Worm (Caenorhabditis elegans) whole organism, L1 larva: ENCODE data around the gene C33H5.2.
A peak's percentile ranks its signal among the peaks of the same experiment; 100 is the strongest.

Source experiments
- F16B12.6 ChIP-seq: fragments of 150-350 bp; optimal IDR thresholded peaks from 2 replicates; lab custom pipeline; 2014; ENCODE audit warnings: missing biosample characterization, missing genetic modification characterization
- Y116A8C.19 ChIP-seq: sonication (generic microtip); optimal IDR thresholded peaks from 2 replicates; lab custom pipeline; 2016; ENCODE audit warnings: missing compliant biosample characterization, missing genetic modification characterization, borderline replicate concordance
- alr-1 ChIP-seq: fragments of 200-800 bp; sonication (Bioruptor generic); optimal IDR thresholded peaks from 2 replicates; lab custom pipeline; 2018; ENCODE audit warnings: borderline replicate concordance, mild to moderate bottlenecking, missing genetic modification characterization, missing compliant biosample characterization
- aly-2 ChIP-seq: fragments of 150-350 bp; optimal IDR thresholded peaks from 2 replicates; lab custom pipeline; 2014; ENCODE audit warnings: missing biosample characterization, missing genetic modification characterization
- blmp-1 ChIP-seq: fragments of 150-350 bp; optimal IDR thresholded peaks from 2 replicates; lab custom pipeline; 2014; ENCODE audit warnings: missing biosample characterization, missing genetic modification characterization
- ceh-63 ChIP-seq: fragments of 200-800 bp; sonication (Bioruptor generic); optimal IDR thresholded peaks from 2 replicates; lab custom pipeline; 2018; ENCODE audit warnings: mild to moderate bottlenecking, missing genetic modification characterization, missing compliant biosample characterization
- ceh-8 ChIP-seq: fragments of 200-800 bp; sonication (Bioruptor generic); optimal IDR thresholded peaks from 2 replicates; lab custom pipeline; 2018; ENCODE audit warnings: mild to moderate bottlenecking, missing genetic modification characterization, moderate library complexity, missing compliant biosample characterization
- ces-1 ChIP-seq: fragments of 150-350 bp; optimal IDR thresholded peaks from 2 replicates; lab custom pipeline; 2014; ENCODE audit warnings: missing biosample characterization, missing genetic modification reagents, missing genetic modification characterization
- efl-1 ChIP-seq, 4 experiments: fragments of 150-350 bp; optimal IDR thresholded peaks in 3 of 4; peaks in 1 of 4; 1 replicate in 1 of 4; 2 replicates in 3 of 4; lab custom pipeline; 2014; ENCODE audit warnings: missing biosample characterization in 2 of 4, missing genetic modification characterization in 2 of 4, missing genetic modification reagents in 2 of 4
- efl-3 ChIP-seq: fragments of 200-800 bp; sonication (Bioruptor generic); optimal IDR thresholded peaks from 2 replicates; lab custom pipeline; 2018; ENCODE audit warnings: mild to moderate bottlenecking, missing genetic modification characterization, missing compliant biosample characterization
- egl-27 ChIP-seq, 2 experiments: fragments of 150-350 bp in 1 of 2; sonication (generic microtip); optimal IDR thresholded peaks; 3 replicates each; lab custom pipeline; 2017 to 2018; ENCODE audit warnings: missing biosample characterization in 2 of 2, missing genetic modification characterization in 2 of 2, missing genetic modification reagents in 2 of 2
- elt-3 ChIP-seq, 6 experiments: fragments of 150-350 bp in 1 of 6; sonication (generic microtip); optimal IDR thresholded peaks; 2 replicates each; lab custom pipeline; 2017 to 2018; ENCODE audit warnings: missing biosample characterization in 6 of 6, missing genetic modification characterization in 6 of 6, inconsistent platforms in 1 of 6
- ets-5 ChIP-seq: fragments of 200-800 bp; sonication (Bioruptor generic); IDR thresholded peaks from 2 replicates; pipeline ENCODE4 v1.3.6; 2022; ENCODE audit warnings: missing genetic modification characterization, missing compliant biosample characterization
- fkh-4 ChIP-seq: sonication (generic microtip); optimal IDR thresholded peaks from 2 replicates; lab custom pipeline; 2016; ENCODE audit warnings: missing compliant biosample characterization, missing genetic modification characterization, borderline replicate concordance
- fos-1 ChIP-seq: fragments of 150-350 bp; optimal IDR thresholded peaks from 2 replicates; lab custom pipeline; 2014; ENCODE audit warnings: missing biosample characterization, missing genetic modification characterization
- jun-1 ChIP-seq: fragments of 150-350 bp; optimal IDR thresholded peaks from 2 replicates; lab custom pipeline; 2014; ENCODE audit warnings: missing biosample characterization, missing genetic modification reagents, missing genetic modification characterization
- lin-13 ChIP-seq: fragments of 150-350 bp; optimal IDR thresholded peaks from 2 replicates; lab custom pipeline; 2014; ENCODE audit warnings: missing biosample characterization, missing genetic modification reagents, missing genetic modification characterization
- lin-14 ChIP-seq: fragments of 200-800 bp; sonication (Bioruptor generic); optimal IDR thresholded peaks from 2 replicates; lab custom pipeline; 2018; ENCODE audit warnings: mild to moderate bottlenecking, missing genetic modification characterization, moderate library complexity, missing compliant biosample characterization
- lin-39 ChIP-seq: fragments of 150-350 bp; optimal IDR thresholded peaks from 2 replicates; lab custom pipeline; 2014; ENCODE audit warnings: missing biosample characterization, missing genetic modification reagents, missing genetic modification characterization
- lsy-2 ChIP-seq, 2 experiments: fragments of 150-350 bp; optimal IDR thresholded peaks; 2 replicates each; lab custom pipeline; 2014; ENCODE audit warnings: missing biosample characterization in 2 of 2, missing genetic modification characterization in 2 of 2
- mep-1 ChIP-seq: fragments of 150-350 bp; optimal IDR thresholded peaks from 2 replicates; lab custom pipeline; 2014; ENCODE audit warnings: missing biosample characterization, missing genetic modification characterization
- nhr-11 ChIP-seq: fragments of 150-350 bp; optimal IDR thresholded peaks from 2 replicates; lab custom pipeline; 2014; ENCODE audit warnings: missing biosample characterization, missing genetic modification characterization
- nhr-20 ChIP-seq: sonication (generic microtip); optimal IDR thresholded peaks from 2 replicates; lab custom pipeline; 2016; ENCODE audit warnings: mild to moderate bottlenecking, missing genetic modification characterization, missing compliant biosample characterization
- nhr-237 ChIP-seq: fragments of 150-350 bp; optimal IDR thresholded peaks from 2 replicates; lab custom pipeline; 2014; ENCODE audit warnings: missing biosample characterization, missing genetic modification characterization
- nhr-28 ChIP-seq: fragments of 150-350 bp; optimal IDR thresholded peaks from 2 replicates; lab custom pipeline; 2014; ENCODE audit warnings: missing biosample characterization, missing genetic modification characterization
- nhr-47 ChIP-seq: sonication (generic microtip); optimal IDR thresholded peaks from 2 replicates; lab custom pipeline; 2016; ENCODE audit warnings: mild to moderate bottlenecking, missing genetic modification characterization, moderate library complexity, missing compliant biosample characterization
- nhr-71 ChIP-seq: sonication (generic microtip); optimal IDR thresholded peaks from 2 replicates; lab custom pipeline; 2016; ENCODE audit warnings: mild to moderate bottlenecking, missing genetic modification characterization, moderate library complexity, missing compliant biosample characterization
- nhr-76 ChIP-seq: sonication (generic microtip); optimal IDR thresholded peaks from 2 replicates; lab custom pipeline; 2017; ENCODE audit warnings: missing biosample characterization, missing genetic modification characterization
- nhr-77 ChIP-seq: fragments of 150-350 bp; optimal IDR thresholded peaks from 2 replicates; lab custom pipeline; 2014; ENCODE audit warnings: missing biosample characterization, missing genetic modification characterization
- nhr-84 ChIP-seq: sonication (generic microtip); optimal IDR thresholded peaks from 2 replicates; lab custom pipeline; 2017; ENCODE audit warnings: missing biosample characterization, missing genetic modification characterization
- pag-3 ChIP-seq: sonication (generic microtip); optimal IDR thresholded peaks from 2 replicates; lab custom pipeline; 2017; ENCODE audit warnings: missing genetic modification characterization, mild to moderate bottlenecking, missing compliant biosample characterization, antibody characterized with exemption, borderline replicate concordance; ENCODE audit not compliant: insufficient read depth
- pax-3 ChIP-seq: fragments of 200-800 bp; sonication (Bioruptor generic); optimal IDR thresholded peaks from 2 replicates; lab custom pipeline; 2018; ENCODE audit warnings: mild to moderate bottlenecking, missing genetic modification characterization, moderate library complexity, missing compliant biosample characterization
- pqm-1 ChIP-seq: sonication (generic microtip); optimal IDR thresholded peaks from 3 replicates; lab custom pipeline; 2017; ENCODE audit warnings: missing biosample characterization, missing genetic modification characterization
- rnt-1 ChIP-seq: sonication (generic microtip); optimal IDR thresholded peaks from 2 replicates; lab custom pipeline; 2016; ENCODE audit warnings: mild to moderate bottlenecking, missing genetic modification characterization, moderate library complexity, missing compliant biosample characterization
- snpc-4 ChIP-seq: fragments of 150-350 bp; optimal IDR thresholded peaks from 2 replicates; lab custom pipeline; 2014; ENCODE audit warnings: missing biosample characterization, missing genetic modification characterization
- snu-23 ChIP-seq: sonication (generic microtip); optimal IDR thresholded peaks from 2 replicates; lab custom pipeline; 2016; ENCODE audit warnings: missing genetic modification characterization, missing compliant biosample characterization
- sox-4 ChIP-seq: sonication (generic microtip); optimal IDR thresholded peaks from 2 replicates; lab custom pipeline; 2016; ENCODE audit warnings: missing genetic modification characterization, missing compliant biosample characterization
- sptf-1 ChIP-seq: fragments of 150-350 bp; optimal IDR thresholded peaks from 2 replicates; lab custom pipeline; 2014; ENCODE audit warnings: missing biosample characterization, missing genetic modification characterization
- swsn-7 ChIP-seq: sonication (generic microtip); optimal IDR thresholded peaks from 2 replicates; lab custom pipeline; 2016; ENCODE audit warnings: missing genetic modification characterization, missing compliant biosample characterization
- tbx-2 ChIP-seq: sonication (generic microtip); optimal IDR thresholded peaks from 2 replicates; lab custom pipeline; 2016; ENCODE audit warnings: missing genetic modification characterization, missing compliant biosample characterization
- unc-130 ChIP-seq: fragments of 150-350 bp; optimal IDR thresholded peaks from 2 replicates; lab custom pipeline; 2017; ENCODE audit warnings: missing biosample characterization, missing genetic modification characterization, inconsistent platforms
- vab-15 ChIP-seq: sonication (generic microtip); optimal IDR thresholded peaks from 2 replicates; lab custom pipeline; 2017; ENCODE audit warnings: missing genotype, mild to moderate bottlenecking, missing genetic modification characterization, missing compliant biosample characterization
- xbp-1 ChIP-seq: sonication (generic microtip); optimal IDR thresholded peaks from 2 replicates; lab custom pipeline; 2016; ENCODE audit warnings: missing genetic modification characterization, missing compliant biosample characterization
- zip-4 ChIP-seq: fragments of 200-800 bp; sonication (Bioruptor generic); optimal IDR thresholded peaks from 2 replicates; lab custom pipeline; 2018; ENCODE audit warnings: mild to moderate bottlenecking, missing genetic modification characterization, moderate library complexity, missing compliant biosample characterization
- ztf-11 ChIP-seq, 2 experiments: sonication (generic microtip); optimal IDR thresholded peaks; 2 replicates each; lab custom pipeline; 2016 to 2017; ENCODE audit warnings: missing genetic modification characterization in 2 of 2, missing biosample characterization in 1 of 2, missing compliant biosample characterization in 1 of 2

The C33H5.2 gene

ce11 chrIV:7789521-7789949, 15.3 kb upstream of the C33H5.2 start, which contains the start of gene imp-3 (continued):
- no peak for TF ChIP-seq nhr-77 (tag; lab: Kevin White, UChicago)
- TF ChIP-seq nhr-84 (tag; lab: Kevin White, UChicago), result no peak
- no peak for TF ChIP-seq pag-3 (tag; lab: Kevin White, UChicago)
- no peak for TF ChIP-seq pax-3 (tag; lab: Kevin White, UChicago)
- peak; percentile 26 to 42 for TF ChIP-seq efl-1 (optimal IDR thresholded peaks at IDR 0.05; lab: Kevin White, UChicago)
- TF ChIP-seq efl-1 (GFP tag; optimal IDR thresholded peaks at IDR 0.05 in 1 of 2; lab: Kevin White, UChicago), result peak; percentile 21 to 95
- TF ChIP-seq lin-13 (GFP tag; lab: Kevin White, UChicago), result no peak
- TF ChIP-seq lsy-2 (tag; optimal IDR thresholded peaks at IDR 0.05; lab: Kevin White, UChicago), result peak; percentile 55 to 60
- no peak for TF ChIP-seq zip-4 (GFP tag; lab: Kevin White, UChicago)
- no peak for TF ChIP-seq mep-1 (tag; lab: Kevin White, UChicago)
- no peak for TF ChIP-seq snpc-4 (tag; lab: Kevin White, UChicago)
- TF ChIP-seq vab-15 (tag; lab: Kevin White, UChicago), result no peak
- no peak for TF ChIP-seq ceh-63 (GFP tag; lab: Kevin White, UChicago)
- no peak for TF ChIP-seq Y116A8C.19 (tag; lab: Kevin White, UChicago)
- no peak for TF ChIP-seq ztf-11 (tag; optimal IDR thresholded peaks at IDR 0.05; lab: Kevin White, UChicago)
- no peak for TF ChIP-seq egl-27 (tag; optimal IDR thresholded peaks at IDR 0.05; lab: Kevin White, UChicago)
- peak; percentile 7 for TF ChIP-seq xbp-1 (tag; lab: Kevin White, UChicago)
- no peak for TF ChIP-seq jun-1 (tag; lab: Kevin White, UChicago)
- TF ChIP-seq alr-1 (tag; lab: Kevin White, UChicago), result no peak
- peak; percentile 37 for TF ChIP-seq tbx-2
- TF ChIP-seq fos-1 (tag; lab: Kevin White, UChicago), result no peak
- no peak for TF ChIP-seq sox-4 (tag; lab: Kevin White, UChicago)
- no peak for TF ChIP-seq nhr-28 (tag; lab: Kevin White, UChicago)
- TF ChIP-seq efl-3, result no peak
- TF ChIP-seq nhr-71 (tag; lab: Kevin White, UChicago), result peak; percentile 65
- TF ChIP-seq snu-23 (GFP tag; lab: Kevin White, UChicago), result peak; percentile 57
- TF ChIP-seq lin-39, result no peak
- peak in 3 of 6 experiments; percentile 12 to 56 (median 15) for TF ChIP-seq elt-3 (tag; optimal IDR thresholded peaks at IDR 0.05; lab: Kevin White, UChicago)
- TF ChIP-seq unc-130, result peak; percentile 32
- TF ChIP-seq nhr-237 (tag; lab: Kevin White, UChicago), result no peak
- TF ChIP-seq nhr-76, result no peak

ce11 chrIV:7790151-7790691, 14.6 kb upstream of the C33H5.2 start:
- TF ChIP-seq efl-1 (optimal IDR thresholded peaks at IDR 0.05; lab: Kevin White, UChicago), result no peak
- peak in 1 of 2 experiments; percentile 72 for TF ChIP-seq efl-1 (GFP tag; optimal IDR thresholded peaks at IDR 0.05 in 1 of 2; lab: Kevin White, UChicago)
- no peak for TF ChIP-seq fkh-4 (tag; lab: Kevin White, UChicago)

- TF ChIP-seq nhr-47 (tag; lab: Kevin White, UChicago) (peak; percentile 87), alr-1 (tag; lab: Kevin White, UChicago) (no peak), blmp-1 (tag; lab: Kevin White, UChicago) (peak; percentile 84), ces-1 (GFP tag; lab: Kevin White, UChicago) (no peak), nhr-20 (peak; percentile 85), lsy-2 (tag; optimal IDR thresholded peaks at IDR 0.05; lab: Kevin White, UChicago) (peak; percentile 98 to 99), sptf-1 (no peak), ceh-63 (GFP tag; lab: Kevin White, UChicago) (no peak), rnt-1 (peak; percentile 81), swsn-7 (tag; lab: Kevin White, UChicago) (peak; percentile 84), F16B12.6 (tag; lab: Kevin White, UChicago) (peak; percentile 69), pqm-1 (tag; lab: Kevin White, UChicago) (no peak), tbx-2 (peak; percentile 88), nhr-237 (tag; lab: Kevin White, UChicago) (peak; percentile 76), efl-1 (optimal IDR thresholded peaks at IDR 0.05; lab: Kevin White, UChicago) (peak; percentile 91 to 95), efl-1 (GFP tag; optimal IDR thresholded peaks at IDR 0.05 in 1 of 2; lab: Kevin White, UChicago) (peak; percentile 92 to 99), aly-2 (tag; lab: Kevin White, UChicago) (peak; percentile 51), nhr-11 (tag; lab: Kevin White, UChicago) (peak; percentile 23), lin-14 (GFP tag; lab: Kevin White, UChicago) (peak; percentile 89), ets-5 (GFP tag; lab: Robert Waterston, UW) (no peak), ceh-8 (GFP tag; lab: Kevin White, UChicago) (no peak)
Measured at ce11 chrIV:7790801-7791588, 13.8 kb upstream of the C33H5.2 start, which contains the start of gene rsp-6. Gene rsp-6 (minus strand): TSS chrIV:7791229.
